Fruit fly (Drosophila melanogaster): ENCODE data around the gene PGRP-SD.

Gene PGRP-SD

DNA sequence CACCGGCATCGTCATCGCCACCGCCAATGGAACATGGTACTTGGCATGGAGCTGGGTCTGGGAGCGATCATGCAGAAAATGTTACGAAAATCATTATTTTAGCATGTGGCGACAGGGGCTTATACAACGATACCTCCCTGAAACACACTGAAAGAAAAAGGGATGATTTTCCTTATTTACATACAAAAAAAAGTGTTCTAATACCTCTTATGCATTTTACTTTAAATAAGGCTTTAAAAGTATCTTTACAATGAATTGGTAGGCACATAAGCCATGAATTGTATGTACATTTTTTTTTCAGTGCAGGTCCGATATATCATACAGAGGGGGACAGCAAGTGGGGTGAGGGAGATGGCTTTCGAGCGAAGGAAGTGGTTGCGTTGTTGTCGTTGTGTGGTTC lies 36.8 kb upstream of the PGRP-SD start:
- no peak for TF ChIP-seq CG12768 (GFP tag; optimal IDR thresholded peaks at IDR 0.05)
- no peak for TF ChIP-seq bab1 (GFP tag; optimal IDR thresholded peaks at IDR 0.05)
- no peak for TF ChIP-seq Mnt (GFP tag; optimal IDR thresholded peaks at IDR 0.05)
- TF ChIP-seq kay (GFP tag; ENCODE audit: borderline replicate concordance) = no peak
- TF ChIP-seq cic (GFP tag; optimal IDR thresholded peaks at IDR 0.05) = no peak
- TF ChIP-seq CG7045 (GFP tag; optimal IDR thresholded peaks at IDR 0.05) = no peak
- TF ChIP-seq ovo (GFP tag; optimal IDR thresholded peaks at IDR 0.05) = no peak
- TF ChIP-seq CG5204 (GFP tag; optimal IDR thresholded peaks at IDR 0.05) = no peak
- TF ChIP-seq CG7101 (tag; optimal IDR thresholded peaks at IDR 0.05) = no peak
- TF ChIP-seq CG1620 (GFP tag; optimal IDR thresholded peaks at IDR 0.05) = no peak
- no peak for TF ChIP-seq cnc (optimal IDR thresholded peaks at IDR 0.05)
- no peak for TF ChIP-seq Hr96 (GFP tag; optimal IDR thresholded peaks at IDR 0.05)
- no peak for TF ChIP-seq pad (GFP tag; optimal IDR thresholded peaks at IDR 0.05)
- no peak for TF ChIP-seq toe (GFP tag; optimal IDR thresholded peaks at IDR 0.05)
- TF ChIP-seq Clk (GFP tag; optimal IDR thresholded peaks at IDR 0.05) = no peak
- TF ChIP-seq tj (GFP tag; optimal IDR thresholded peaks at IDR 0.05) = no peak
- TF ChIP-seq CG14711 (tag; optimal IDR thresholded peaks at IDR 0.05) = no peak
- no peak for TF ChIP-seq CG33017 (tag; optimal IDR thresholded peaks at IDR 0.05)
- no peak for TF ChIP-seq CG11617 (GFP tag; optimal IDR thresholded peaks at IDR 0.05)
- no peak for TF ChIP-seq Crg-1 (GFP tag; optimal IDR thresholded peaks at IDR 0.05)

- TF ChIP-seq CG7045 (GFP tag; optimal IDR thresholded peaks at IDR 0.05) (no peak), CG5204 (GFP tag; optimal IDR thresholded peaks at IDR 0.05) (no peak), Clk (GFP tag; optimal IDR thresholded peaks at IDR 0.05) (no peak), CG1620 (GFP tag; optimal IDR thresholded peaks at IDR 0.05) (no peak), cnc (optimal IDR thresholded peaks at IDR 0.05) (no peak), toe (GFP tag; optimal IDR thresholded peaks at IDR 0.05) (no peak), CG11617 (GFP tag; optimal IDR thresholded peaks at IDR 0.05) (no peak), Hr96 (GFP tag; optimal IDR thresholded peaks at IDR 0.05) (no peak), cic (GFP tag; optimal IDR thresholded peaks at IDR 0.05) (no peak), tj (GFP tag; optimal IDR thresholded peaks at IDR 0.05) (no peak)
Measured at dm6 chr3L:7617436-7617979, 33.5 kb upstream of the PGRP-SD start.

DNA sequence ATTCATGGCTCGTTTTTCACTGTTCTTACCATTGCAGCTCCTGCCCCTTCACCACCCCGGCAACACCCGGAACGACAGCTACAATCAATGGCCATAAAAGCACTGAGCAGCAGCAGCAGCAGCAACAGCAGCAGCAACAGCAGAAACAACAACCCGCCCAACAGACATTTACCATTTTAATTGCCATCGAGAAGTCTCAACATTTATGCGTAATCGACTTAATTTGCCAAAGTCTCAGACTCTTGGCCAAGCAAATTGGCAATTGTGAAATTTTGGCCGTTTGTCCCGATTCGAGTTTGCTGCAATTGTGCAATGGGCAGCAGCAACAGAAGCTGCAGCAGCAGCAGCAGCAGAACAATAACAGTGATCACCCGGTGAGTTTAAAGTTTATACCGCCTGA lies 26.4 kb upstream of the PGRP-SD start:
- TF ChIP-seq Mnt (GFP tag; optimal IDR thresholded peaks at IDR 0.05) (no peak), CG7045 (GFP tag; optimal IDR thresholded peaks at IDR 0.05) (no peak), CG1620 (GFP tag; optimal IDR thresholded peaks at IDR 0.05) (no peak)

- TF ChIP-seq CG7101 (tag; optimal IDR thresholded peaks at IDR 0.05) = no peak
- TF ChIP-seq Clk (GFP tag; optimal IDR thresholded peaks at IDR 0.05) = no peak
- TF ChIP-seq kay (GFP tag; ENCODE audit: borderline replicate concordance) = no peak
- TF ChIP-seq Mnt (GFP tag; optimal IDR thresholded peaks at IDR 0.05) = no peak
- no peak for TF ChIP-seq Crg-1 (GFP tag; optimal IDR thresholded peaks at IDR 0.05)
- TF ChIP-seq toe (GFP tag; optimal IDR thresholded peaks at IDR 0.05) = no peak
- no peak for TF ChIP-seq bab1 (GFP tag; optimal IDR thresholded peaks at IDR 0.05)
- TF ChIP-seq CG14711 (tag; optimal IDR thresholded peaks at IDR 0.05) = no peak
- no peak for TF ChIP-seq CG7045 (GFP tag; optimal IDR thresholded peaks at IDR 0.05)
- TF ChIP-seq CG33017 (tag; optimal IDR thresholded peaks at IDR 0.05) = no peak
- TF ChIP-seq CG5204 (GFP tag; optimal IDR thresholded peaks at IDR 0.05) = no peak
- no peak for TF ChIP-seq CG1620 (GFP tag; optimal IDR thresholded peaks at IDR 0.05)
- no peak for TF ChIP-seq CG12768 (GFP tag; optimal IDR thresholded peaks at IDR 0.05)
- TF ChIP-seq cic (GFP tag; optimal IDR thresholded peaks at IDR 0.05) = no peak
- no peak for TF ChIP-seq cnc (optimal IDR thresholded peaks at IDR 0.05)
- no peak for TF ChIP-seq Hr96 (GFP tag; optimal IDR thresholded peaks at IDR 0.05)
- no peak for TF ChIP-seq ovo (GFP tag; optimal IDR thresholded peaks at IDR 0.05)
Measured at dm6 chr3L:7630047-7630446, 20.9 kb upstream of the PGRP-SD start.

DNA sequence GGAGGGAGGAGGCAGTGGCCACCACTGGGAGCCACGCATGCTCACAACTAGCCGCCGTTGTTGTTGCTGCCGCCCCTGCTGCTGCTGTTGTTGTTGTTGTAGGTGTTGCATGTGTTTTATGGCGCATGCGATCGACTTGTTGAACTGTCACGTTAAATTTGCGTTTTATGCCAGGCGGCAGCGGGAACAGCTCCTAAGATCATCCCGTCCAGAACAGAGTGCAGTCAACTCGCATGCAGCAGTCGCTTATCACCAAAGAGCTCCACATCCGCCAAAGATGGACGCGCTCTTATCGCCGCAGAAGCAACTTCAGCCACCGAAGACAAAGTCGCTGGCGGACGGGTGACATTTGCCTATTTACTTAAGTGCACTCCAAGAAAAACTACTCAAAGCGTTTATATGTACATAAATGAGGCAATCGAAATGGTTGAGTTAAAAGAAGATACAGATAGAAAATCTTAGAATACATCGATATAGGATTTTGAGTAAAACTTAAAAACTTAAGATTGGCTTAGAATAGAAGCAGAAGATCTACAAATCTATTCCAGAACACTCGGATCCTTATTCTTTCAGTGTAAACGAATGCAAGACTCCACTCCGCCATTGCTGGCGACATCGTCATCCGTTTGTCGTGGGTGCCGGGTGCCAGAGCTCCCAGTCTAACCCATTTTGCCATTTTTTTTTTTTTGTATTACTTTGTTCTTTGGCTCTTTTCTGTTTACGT lies 18.3 kb upstream of the PGRP-SD start:
- TF ChIP-seq Hr96 (GFP tag; optimal IDR thresholded peaks at IDR 0.05) = no peak
- no peak for TF ChIP-seq CG33017 (tag; optimal IDR thresholded peaks at IDR 0.05)
- no peak for TF ChIP-seq cic (GFP tag; optimal IDR thresholded peaks at IDR 0.05)
- no peak for TF ChIP-seq ovo (GFP tag; optimal IDR thresholded peaks at IDR 0.05)
- TF ChIP-seq pad (GFP tag; optimal IDR thresholded peaks at IDR 0.05) = no peak
- no peak for TF ChIP-seq kay (GFP tag; ENCODE audit: borderline replicate concordance)

- peak; percentile 24 for TF ChIP-seq kay (GFP tag; ENCODE audit: borderline replicate concordance)
- no peak for TF ChIP-seq CG7045 (GFP tag; optimal IDR thresholded peaks at IDR 0.05)
Measured at dm6 chr3L:7633619-7634018, 17.4 kb upstream of the PGRP-SD start.

dm6 chr3L:7634743-7635469 lies 16.1 kb upstream of the PGRP-SD start:
- TF ChIP-seq Clk (GFP tag; optimal IDR thresholded peaks at IDR 0.05) (no peak), cnc (optimal IDR thresholded peaks at IDR 0.05) (no peak), Mnt (GFP tag; optimal IDR thresholded peaks at IDR 0.05) (no peak), Crg-1 (GFP tag; optimal IDR thresholded peaks at IDR 0.05) (no peak), CG33017 (tag; optimal IDR thresholded peaks at IDR 0.05) (no peak), ovo (GFP tag; optimal IDR thresholded peaks at IDR 0.05) (no peak), kay (GFP tag; ENCODE audit: borderline replicate concordance) (no peak), CG7045 (GFP tag; optimal IDR thresholded peaks at IDR 0.05) (no peak), Hr96 (GFP tag; optimal IDR thresholded peaks at IDR 0.05) (no peak), CG1620 (GFP tag; optimal IDR thresholded peaks at IDR 0.05) (no peak), CG11617 (GFP tag; optimal IDR thresholded peaks at IDR 0.05) (no peak), pad (GFP tag; optimal IDR thresholded peaks at IDR 0.05) (no peak), tj (GFP tag; optimal IDR thresholded peaks at IDR 0.05) (no peak), CG5204 (GFP tag; optimal IDR thresholded peaks at IDR 0.05) (no peak), CG7101 (tag; optimal IDR thresholded peaks at IDR 0.05) (no peak), CG12768 (GFP tag; optimal IDR thresholded peaks at IDR 0.05) (no peak), cic (GFP tag; optimal IDR thresholded peaks at IDR 0.05) (no peak), bab1 (GFP tag; optimal IDR thresholded peaks at IDR 0.05) (no peak), CG14711 (tag; optimal IDR thresholded peaks at IDR 0.05) (no peak), toe (GFP tag; optimal IDR thresholded peaks at IDR 0.05) (no peak)

Measured in whole organism, adult.